Worm (Caenorhabditis elegans): Measurements from ENCODE around the gene rig-6.

DNA sequence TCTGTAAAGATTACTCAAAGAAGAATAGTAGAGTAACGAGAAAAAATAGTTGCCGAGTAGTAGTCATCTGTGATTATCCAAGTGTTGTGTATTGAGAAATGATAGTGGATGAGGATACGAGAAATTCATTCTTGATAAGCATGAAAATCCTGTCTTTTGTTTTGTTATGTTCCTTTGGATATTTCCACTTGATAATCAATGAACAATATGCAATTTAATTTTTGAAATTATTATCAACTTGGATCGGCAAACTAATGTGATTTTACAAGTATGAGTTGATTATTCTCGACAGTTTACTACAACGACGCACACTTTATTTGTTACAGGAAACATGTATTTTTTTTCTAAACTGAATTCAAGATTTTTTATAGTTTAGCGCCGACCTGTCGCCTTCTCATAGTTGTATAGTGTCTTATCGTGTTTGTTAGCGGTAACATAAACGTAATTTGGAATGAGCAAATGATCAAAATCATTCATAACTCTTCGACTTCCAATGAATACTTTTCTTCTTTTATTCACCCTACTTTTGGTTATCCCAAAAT is 37.9 kb downstream of the rig-6 start, which contains the start of the genes F26G1.9 and F26G1.10:
- TF ChIP-seq ztf-23 (GFP tag; IDR thresholded peaks at IDR 0.05) (no peak), med-1 (GFP tag; optimal IDR thresholded peaks at IDR 0.05; ENCODE audit: insufficient read depth) (no peak), cog-1 (tag; optimal IDR thresholded peaks at IDR 0.05) (no peak), ref-1 (GFP tag; conservative IDR thresholded peaks at IDR 0.05) (no peak), klf-2 (GFP tag; conservative IDR thresholded peaks at IDR 0.05) (no peak), T22C8.4 (GFP tag; IDR thresholded peaks at IDR 0.05) (no peak), flt-1 (GFP tag; IDR thresholded peaks at IDR 0.05) (no peak), tab-1 (GFP tag; IDR thresholded peaks at IDR 0.05) (no peak), ztf-29 (GFP tag; IDR thresholded peaks at IDR 0.05) (no peak)

Data from whole organism, midembryonic.